Worm (Caenorhabditis elegans): ENCODE measurements around the gene dyf-19.

- TF ChIP-seq flt-1 (GFP tag; IDR thresholded peaks at IDR 0.05): no peak
- no peak for TF ChIP-seq tab-1 (GFP tag; IDR thresholded peaks at IDR 0.05)
- TF ChIP-seq cog-1 (tag; optimal IDR thresholded peaks at IDR 0.05): no peak
- TF ChIP-seq ztf-23 (GFP tag; IDR thresholded peaks at IDR 0.05): no peak
- TF ChIP-seq ref-1 (GFP tag; conservative IDR thresholded peaks at IDR 0.05): no peak
- TF ChIP-seq med-1 (GFP tag; optimal IDR thresholded peaks at IDR 0.05; ENCODE audit: insufficient read depth): no peak
- TF ChIP-seq T22C8.4 (GFP tag; IDR thresholded peaks at IDR 0.05): peak; percentile 99
- peak; percentile 17; the same call in 1 of the 2 replicates for TF ChIP-seq klf-2 (GFP tag; conservative IDR thresholded peaks at IDR 0.05)
Observed at ce11 chrV:19629973-19630372, 5.1 kb downstream of the dyf-19 start.

Measured in whole organism, midembryonic.